Worm (Caenorhabditis elegans): ENCODE data around the gene sod-4.

Gene sod-4

DNA sequence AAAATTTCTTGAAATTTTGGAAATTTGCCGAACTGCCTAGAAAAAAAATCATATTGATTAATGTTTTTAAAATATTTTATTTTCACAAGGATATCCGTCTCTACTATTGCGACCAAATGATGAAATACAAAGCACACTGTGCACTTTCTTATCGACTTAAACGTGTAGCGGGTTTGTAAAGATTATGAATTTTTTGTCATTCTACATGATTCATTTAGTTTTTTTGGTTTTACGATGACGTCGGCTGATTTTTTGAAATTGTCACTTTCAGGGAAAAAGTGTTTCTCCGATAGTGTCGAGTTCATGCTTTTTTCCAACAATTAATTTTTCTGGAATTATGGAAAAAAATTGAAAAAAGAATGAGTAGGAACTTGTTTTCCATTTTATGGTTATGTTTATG lies 23.6 kb downstream of the sod-4 start:
- no peak for TF ChIP-seq lsy-2 (tag; optimal IDR thresholded peaks at IDR 0.05)
- no peak for TF ChIP-seq M03D4.4 (tag; optimal IDR thresholded peaks at IDR 0.05)
- no peak for TF ChIP-seq mls-2 (tag; optimal IDR thresholded peaks at IDR 0.05)
- no peak for TF ChIP-seq tbx-8 (GFP tag; optimal IDR thresholded peaks at IDR 0.05)
- no peak for TF ChIP-seq mep-1 (tag; optimal IDR thresholded peaks at IDR 0.05)
- no peak for TF ChIP-seq nhr-237 (tag; optimal IDR thresholded peaks at IDR 0.05)
- no peak for TF ChIP-seq mab-5 (tag; optimal IDR thresholded peaks at IDR 0.05)
- TF ChIP-seq zip-8 (tag; optimal IDR thresholded peaks at IDR 0.05): no peak
- TF ChIP-seq ceh-83 (GFP tag; optimal IDR thresholded peaks at IDR 0.05): no peak
- no peak for TF ChIP-seq elt-1 (tag; optimal IDR thresholded peaks at IDR 0.05; ENCODE audit: borderline replicate concordance, insufficient read depth)
- TF ChIP-seq ceh-43 (GFP tag; optimal IDR thresholded peaks at IDR 0.05): no peak
- no peak for TF ChIP-seq pha-4 (tag; optimal IDR thresholded peaks at IDR 0.05)
- TF ChIP-seq hlh-1 (tag; optimal IDR thresholded peaks at IDR 0.05): no peak

DNA sequence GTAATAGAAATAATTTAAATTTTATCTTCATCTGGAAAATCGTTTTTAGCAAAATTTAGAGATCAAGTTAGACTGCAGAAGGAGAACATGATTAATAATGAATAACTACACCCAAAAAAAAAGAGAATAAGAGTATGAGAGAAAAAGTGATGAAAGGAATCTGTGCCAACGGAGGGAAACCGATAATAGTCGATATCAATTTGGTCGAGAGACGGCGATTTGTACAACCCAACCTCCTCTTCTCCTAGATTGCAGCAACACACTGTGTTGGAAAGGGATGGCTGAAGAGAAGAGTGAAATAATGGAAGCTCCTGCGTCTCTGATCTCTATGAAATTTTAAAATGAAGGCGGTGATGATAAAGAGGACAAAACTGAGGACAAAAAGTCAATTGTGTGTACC lies 25.7 kb downstream of the sod-4 start:
- TF ChIP-seq bed-3 (GFP tag; optimal IDR thresholded peaks at IDR 0.05) (no peak), ham-2 (GFP tag; optimal IDR thresholded peaks at IDR 0.05) (no peak), nhr-12 (tag; optimal IDR thresholded peaks at IDR 0.05) (no peak), nhr-28 (tag; optimal IDR thresholded peaks at IDR 0.05) (no peak), tbx-8 (GFP tag; optimal IDR thresholded peaks at IDR 0.05) (no peak), mab-5 (tag; optimal IDR thresholded peaks at IDR 0.05) (no peak), hlh-1 (tag; optimal IDR thresholded peaks at IDR 0.05) (no peak), sptf-1 (tag; optimal IDR thresholded peaks at IDR 0.05) (no peak), ces-1 (GFP tag; optimal IDR thresholded peaks at IDR 0.05) (no peak), nhr-237 (tag; optimal IDR thresholded peaks at IDR 0.05) (no peak), nhr-76 (tag; optimal IDR thresholded peaks at IDR 0.05) (no peak), mep-1 (tag; optimal IDR thresholded peaks at IDR 0.05) (no peak), sem-2 (GFP tag; optimal IDR thresholded peaks at IDR 0.05) (no peak), zip-8 (tag; optimal IDR thresholded peaks at IDR 0.05) (no peak)

DNA sequence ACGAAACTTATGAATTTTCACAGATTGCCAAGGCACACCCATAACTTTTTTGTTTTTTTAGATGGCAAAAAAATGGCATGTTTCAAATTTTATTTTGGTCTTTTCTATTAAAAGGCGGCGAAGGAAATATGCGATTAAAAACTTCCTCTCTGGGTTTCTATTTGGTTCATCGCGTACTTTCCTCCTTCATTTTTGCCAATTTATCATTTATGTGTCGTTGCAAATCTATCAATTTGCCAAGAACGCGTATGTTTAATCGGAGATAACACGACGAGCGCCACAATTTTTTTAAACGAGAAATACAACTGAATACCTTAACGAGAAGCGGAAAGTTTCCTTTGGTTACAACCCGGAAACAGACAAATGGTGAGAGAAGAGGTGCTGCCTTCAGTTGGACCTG lies 27.7 kb downstream of the sod-4 start:
- TF ChIP-seq zip-8 (tag; optimal IDR thresholded peaks at IDR 0.05): no peak

DNA sequence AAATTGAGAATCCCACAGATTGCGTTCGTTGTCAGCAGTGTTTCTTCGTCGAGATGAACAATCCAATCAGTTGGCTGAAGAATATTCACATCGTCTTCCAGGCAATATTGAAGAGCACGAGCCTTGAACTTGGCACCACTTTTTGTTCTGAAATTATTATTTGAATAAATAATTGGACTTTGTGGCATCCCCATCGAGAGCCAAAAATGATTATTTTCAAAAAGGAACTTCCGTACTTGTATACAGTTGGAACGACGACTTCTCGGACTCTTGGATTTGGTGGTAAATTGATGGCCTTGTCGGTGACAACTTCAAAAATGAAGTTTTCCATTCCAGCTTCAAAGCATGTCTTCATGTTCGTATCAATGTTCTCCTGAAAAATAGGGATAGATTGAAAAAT lies 28.2 kb downstream of the sod-4 start:
- TF ChIP-seq snpc-4 (tag; optimal IDR thresholded peaks at IDR 0.05) (no peak), ceh-83 (GFP tag; optimal IDR thresholded peaks at IDR 0.05) (no peak), bed-3 (GFP tag; optimal IDR thresholded peaks at IDR 0.05) (no peak), nhr-237 (tag; optimal IDR thresholded peaks at IDR 0.05) (no peak), elt-1 (tag; optimal IDR thresholded peaks at IDR 0.05; ENCODE audit: borderline replicate concordance, insufficient read depth) (no peak), lin-13 (tag; optimal IDR thresholded peaks at IDR 0.05) (no peak), drap-1 (GFP tag; optimal IDR thresholded peaks at IDR 0.05) (no peak), nhr-28 (tag; optimal IDR thresholded peaks at IDR 0.05) (no peak), ceh-43 (GFP tag; optimal IDR thresholded peaks at IDR 0.05) (no peak), unc-120 (tag; optimal IDR thresholded peaks at IDR 0.05; ENCODE audit: poor library complexity, severe bottlenecking) (no peak), unc-39 (tag; optimal IDR thresholded peaks at IDR 0.05) (no peak), ces-1 (GFP tag; optimal IDR thresholded peaks at IDR 0.05) (no peak), ztf-11 (tag; optimal IDR thresholded peaks at IDR 0.05) (no peak), M03D4.4 (tag; optimal IDR thresholded peaks at IDR 0.05) (no peak), nhr-12 (tag; optimal IDR thresholded peaks at IDR 0.05) (no peak), nhr-76 (tag; optimal IDR thresholded peaks at IDR 0.05) (no peak), mep-1 (tag; optimal IDR thresholded peaks at IDR 0.05) (no peak)

DNA sequence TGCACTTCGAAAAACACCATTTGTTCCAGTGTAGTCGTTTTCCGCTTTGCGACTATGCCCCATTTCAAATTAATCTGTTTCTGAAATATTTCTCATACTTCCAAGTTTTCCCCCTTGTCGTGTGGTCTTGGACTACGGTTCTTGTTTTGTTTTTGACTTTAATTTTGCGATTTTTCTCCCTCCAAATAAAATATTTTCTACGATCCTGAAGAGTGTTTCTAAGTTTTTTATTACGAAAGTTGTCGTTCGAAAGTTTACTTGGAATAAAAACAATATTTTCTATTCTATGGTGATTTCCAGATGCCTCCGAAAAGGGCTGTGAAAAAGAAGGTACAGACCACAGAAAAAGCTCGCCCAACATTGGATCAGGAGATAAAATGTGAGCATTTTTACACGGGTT lies 32.3 kb downstream of the sod-4 start, which contains the start of gene tag-342:
Gene tag-342, plus strand, starts transcription at position 301 of the 400 bp plus-strand sequence.
- TF ChIP-seq blmp-1 (tag; optimal IDR thresholded peaks at IDR 0.05) (no peak), nhr-237 (tag; optimal IDR thresholded peaks at IDR 0.05) (no peak), lsy-2 (tag; optimal IDR thresholded peaks at IDR 0.05) (no peak), mep-1 (tag; optimal IDR thresholded peaks at IDR 0.05) (no peak), ceh-83 (GFP tag; optimal IDR thresholded peaks at IDR 0.05) (no peak), sptf-1 (tag; optimal IDR thresholded peaks at IDR 0.05) (no peak), ceh-43 (GFP tag; optimal IDR thresholded peaks at IDR 0.05) (no peak), nhr-2 (tag; optimal IDR thresholded peaks at IDR 0.05) (no peak), elt-3 (tag; optimal IDR thresholded peaks at IDR 0.05) (no peak), elt-1 (tag; optimal IDR thresholded peaks at IDR 0.05; ENCODE audit: borderline replicate concordance, insufficient read depth) (no peak), sem-2 (GFP tag; optimal IDR thresholded peaks at IDR 0.05) (no peak)

Measured in whole organism, mixed stage, embryonic.